Worm (Caenorhabditis elegans): ENCODE results near the gene sre-34.

ce11 chrII:12482622-12483021, 32.7 kb downstream of the sre-34 start, which contains the start of gene fbxb-102:
- TF ChIP-seq unc-62 (GFP tag; optimal IDR thresholded peaks at IDR 0.05) = no peak
- no peak for TF ChIP-seq madf-6 (GFP tag; IDR thresholded peaks at IDR 0.05)
- no peak for TF ChIP-seq ceh-79 (tag; optimal IDR thresholded peaks at IDR 0.05)
- TF ChIP-seq ama-1 (optimal IDR thresholded peaks at IDR 0.05) = no peak
- TF ChIP-seq ama-1 (GFP tag; optimal IDR thresholded peaks at IDR 0.05) = no peak
- TF ChIP-seq F10E7.11 (tag; optimal IDR thresholded peaks at IDR 0.05) = no peak
- TF ChIP-seq lsy-27 (tag; optimal IDR thresholded peaks at IDR 0.05; ENCODE audit: borderline replicate concordance, insufficient read depth) = no peak
- TF ChIP-seq rcor-1 (GFP tag; IDR thresholded peaks at IDR 0.05) = no peak
- TF ChIP-seq attf-5 (GFP tag; optimal IDR thresholded peaks at IDR 0.05) = no peak
- TF ChIP-seq C06A6.2 (GFP tag; conservative IDR thresholded peaks at IDR 0.05) = no peak
